Fruit fly (Drosophila melanogaster) whole organism, adult: Measurements from ENCODE around the gene mri.
A peak's percentile ranks its signal among the peaks of the same experiment; 100 is the strongest.

Experiments
- CG11617 ChIP-seq: fragments of 200-800 bp; sonication (Bioruptor generic); optimal IDR thresholded peaks from 2 replicates; lab custom pipeline; 2017; ENCODE audit warnings: mild to moderate bottlenecking, missing biosample characterization, missing genetic modification reagents, missing genetic modification characterization
- CG12768 ChIP-seq: fragments of 200-800 bp; sonication (Bioruptor generic); optimal IDR thresholded peaks from 2 replicates; lab custom pipeline; 2017; ENCODE audit warnings: missing biosample characterization, missing genetic modification characterization, mild to moderate bottlenecking, moderate library complexity, missing genetic modification reagents
- CG14711 ChIP-seq: fragments of 200-800 bp; sonication (Bioruptor generic); optimal IDR thresholded peaks from 2 replicates; lab custom pipeline; 2018; ENCODE audit warnings: missing biosample characterization, mild to moderate bottlenecking, missing genetic modification characterization, moderate library complexity
- CG1620 ChIP-seq: fragments of 200-800 bp; sonication (Bioruptor generic); optimal IDR thresholded peaks from 2 replicates; lab custom pipeline; 2016; ENCODE audit warnings: missing biosample characterization, missing genetic modification characterization
- CG33017 ChIP-seq: fragments of 200-800 bp; sonication (Bioruptor generic); optimal IDR thresholded peaks from 2 replicates; lab custom pipeline; 2018; ENCODE audit warnings: missing biosample characterization, mild to moderate bottlenecking, missing genetic modification characterization, moderate library complexity
- CG5204 ChIP-seq: fragments of 200-800 bp; sonication (Bioruptor generic); optimal IDR thresholded peaks from 2 replicates; lab custom pipeline; 2016; ENCODE audit warnings: missing biosample characterization, missing genetic modification characterization
- CG7045 ChIP-seq: fragments of 200-800 bp; sonication (Bioruptor generic); optimal IDR thresholded peaks from 2 replicates; lab custom pipeline; 2017; ENCODE audit warnings: missing biosample characterization, mild to moderate bottlenecking, missing genetic modification characterization
- CG7101 ChIP-seq: fragments of 200-800 bp; sonication (Bioruptor generic); optimal IDR thresholded peaks from 2 replicates; lab custom pipeline; 2018; ENCODE audit warnings: missing biosample characterization, mild to moderate bottlenecking, missing genetic modification characterization, moderate library complexity
- Clk ChIP-seq: fragments of 200-800 bp; sonication (Bioruptor generic); optimal IDR thresholded peaks from 2 replicates; lab custom pipeline; 2017; ENCODE audit warnings: missing biosample characterization, missing genetic modification characterization
- Crg-1 ChIP-seq: fragments of 200-800 bp; sonication (Bioruptor generic); optimal IDR thresholded peaks from 2 replicates; lab custom pipeline; 2016; ENCODE audit warnings: missing biosample characterization, missing genetic modification characterization
- Hr96 ChIP-seq: fragments of 200-800 bp; sonication (Bioruptor generic); optimal IDR thresholded peaks from 2 replicates; lab custom pipeline; 2016; ENCODE audit warnings: missing biosample characterization, missing genetic modification characterization
- Mnt ChIP-seq: fragments of 200-800 bp; sonication (Bioruptor generic); optimal IDR thresholded peaks from 2 replicates; lab custom pipeline; 2016; ENCODE audit warnings: missing biosample characterization, mild to moderate bottlenecking, missing genetic modification characterization
- bab1 ChIP-seq: fragments of 200-800 bp; sonication (Bioruptor generic); optimal IDR thresholded peaks from 3 replicates; lab custom pipeline; 2019; ENCODE audit warnings: missing biosample characterization, mild to moderate bottlenecking, missing genetic modification characterization, moderate library complexity
- cic ChIP-seq: fragments of 200-800 bp; sonication (Bioruptor generic); optimal IDR thresholded peaks from 2 replicates; lab custom pipeline; 2017; ENCODE audit warnings: missing biosample characterization, mild to moderate bottlenecking, missing genetic modification characterization, moderate library complexity
- cnc ChIP-seq, 2 experiments: fragments of >200 bp; optimal IDR thresholded peaks; 2 replicates each; lab custom pipeline; 2017
- kay ChIP-seq: fragments of 200-800 bp; sonication (Bioruptor generic); peaks from one replicate; lab custom pipeline; 2016; ENCODE audit warnings: missing biosample characterization, missing genetic modification characterization, borderline replicate concordance
- ovo ChIP-seq: fragments of 200-800 bp; sonication (Bioruptor generic); optimal IDR thresholded peaks from 2 replicates; lab custom pipeline; 2016; ENCODE audit warnings: missing biosample characterization, missing genetic modification characterization
- pad ChIP-seq: fragments of 200-800 bp; sonication (Bioruptor generic); optimal IDR thresholded peaks from 3 replicates; lab custom pipeline; 2017; ENCODE audit warnings: missing biosample characterization, missing genetic modification characterization, mild to moderate bottlenecking, moderate library complexity, missing genetic modification reagents
- tj ChIP-seq: fragments of 200-800 bp; sonication (Bioruptor generic); optimal IDR thresholded peaks from 3 replicates; lab custom pipeline; 2017; ENCODE audit warnings: missing biosample characterization, mild to moderate bottlenecking, missing genetic modification characterization, moderate library complexity
- toe ChIP-seq: fragments of 200-800 bp; sonication (Bioruptor generic); optimal IDR thresholded peaks from 2 replicates; lab custom pipeline; 2016; ENCODE audit warnings: missing biosample characterization, missing genetic modification characterization

Gene mri

DNA sequence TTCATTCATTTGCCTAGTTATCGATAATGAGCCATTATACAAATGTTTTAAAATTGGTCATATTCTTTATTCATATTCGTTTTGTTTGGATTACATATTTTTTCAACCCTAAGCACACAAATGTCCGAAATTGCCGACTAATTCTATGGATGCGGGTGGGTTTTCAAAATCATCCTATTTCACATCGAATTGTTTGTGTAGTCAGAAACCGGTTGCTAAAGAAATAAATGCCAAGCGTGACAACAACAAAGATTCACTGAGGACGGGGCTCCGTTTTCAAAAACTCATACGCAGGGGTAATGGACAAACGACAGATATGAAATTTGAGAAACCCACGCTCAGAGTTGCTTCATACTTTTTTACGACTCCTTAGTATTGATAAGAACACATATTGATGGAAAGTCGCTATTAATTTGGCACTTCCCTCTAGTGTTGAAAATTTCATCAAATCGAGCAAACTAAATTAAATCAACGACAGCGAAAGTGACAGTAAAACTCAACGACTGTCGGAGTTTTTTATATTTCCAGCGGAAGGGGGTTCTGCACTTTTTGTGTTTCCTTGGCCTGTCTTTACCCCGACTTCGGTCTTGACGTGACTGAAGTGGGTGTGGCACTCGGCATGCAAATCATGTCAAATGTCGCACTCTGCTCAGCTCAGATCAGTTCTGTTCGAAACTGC, 40.4 kb upstream of the mri start:
- no peak for TF ChIP-seq ovo (GFP tag; lab: Kevin White, UChicago)
- no peak for TF ChIP-seq cic (GFP tag; lab: Kevin White, UChicago)
- TF ChIP-seq CG14711: no peak
- TF ChIP-seq CG33017 (tag; lab: Kevin White, UChicago): no peak
- no peak for TF ChIP-seq pad (GFP tag; lab: Kevin White, UChicago)
- no peak for TF ChIP-seq CG7045
- no peak for TF ChIP-seq CG1620 (GFP tag; lab: Kevin White, UChicago)
- TF ChIP-seq tj (GFP tag; lab: Kevin White, UChicago): peak; percentile 7
- TF ChIP-seq CG11617 (GFP tag; lab: Kevin White, UChicago): no peak

DNA sequence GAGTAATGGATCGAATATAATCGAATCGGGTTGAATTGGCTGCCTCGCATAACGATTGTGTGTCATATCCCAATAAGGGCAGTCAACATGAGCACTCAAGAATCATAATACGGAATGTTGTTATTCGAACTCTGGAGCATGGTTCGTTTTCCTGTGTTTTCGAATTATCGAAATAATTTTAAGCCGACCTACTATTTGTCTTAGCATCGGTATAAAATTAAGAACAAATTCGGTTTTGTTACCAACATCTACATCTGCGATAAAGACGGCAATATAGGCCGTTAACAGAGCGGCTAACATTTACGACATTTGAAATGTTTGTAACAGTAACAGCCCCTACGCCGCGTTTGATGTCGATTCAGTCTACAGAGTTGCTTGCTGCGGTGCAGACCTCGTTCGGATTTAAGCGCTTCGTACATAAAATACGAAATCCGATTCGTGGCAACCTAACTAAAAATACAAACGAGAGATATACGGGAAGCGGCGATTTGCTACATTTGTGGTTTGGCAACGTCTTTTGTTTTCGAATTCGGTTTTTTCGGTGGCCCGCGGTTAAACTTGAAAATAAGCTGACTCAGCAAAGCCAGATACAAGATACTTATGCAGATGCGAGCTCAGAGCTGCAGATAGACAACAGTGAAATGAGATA, 39.4 kb upstream of the mri start:
- TF ChIP-seq tj (GFP tag; lab: Kevin White, UChicago) (peak; percentile 82), toe (GFP tag; lab: Kevin White, UChicago) (no peak), CG7101 (tag; lab: Kevin White, UChicago) (peak; percentile 15), ovo (GFP tag; lab: Kevin White, UChicago) (no peak), pad (GFP tag; lab: Kevin White, UChicago) (peak; percentile 1), bab1 (GFP tag; lab: Kevin White, UChicago) (peak; percentile 51), Crg-1 (GFP tag; lab: Kevin White, UChicago) (no peak), CG12768 (GFP tag; lab: Kevin White, UChicago) (peak; percentile 15), CG33017 (tag; lab: Kevin White, UChicago) (peak; percentile 16), cnc (optimal IDR thresholded peaks at IDR 0.05; lab: Kevin White, UChicago) (no peak), CG1620 (GFP tag; lab: Kevin White, UChicago) (no peak), cic (GFP tag; lab: Kevin White, UChicago) (peak; percentile 29), CG7045 (peak; percentile 4), Mnt (GFP tag; lab: Kevin White, UChicago) (peak; percentile 31), CG14711 (peak; percentile 30)

DNA sequence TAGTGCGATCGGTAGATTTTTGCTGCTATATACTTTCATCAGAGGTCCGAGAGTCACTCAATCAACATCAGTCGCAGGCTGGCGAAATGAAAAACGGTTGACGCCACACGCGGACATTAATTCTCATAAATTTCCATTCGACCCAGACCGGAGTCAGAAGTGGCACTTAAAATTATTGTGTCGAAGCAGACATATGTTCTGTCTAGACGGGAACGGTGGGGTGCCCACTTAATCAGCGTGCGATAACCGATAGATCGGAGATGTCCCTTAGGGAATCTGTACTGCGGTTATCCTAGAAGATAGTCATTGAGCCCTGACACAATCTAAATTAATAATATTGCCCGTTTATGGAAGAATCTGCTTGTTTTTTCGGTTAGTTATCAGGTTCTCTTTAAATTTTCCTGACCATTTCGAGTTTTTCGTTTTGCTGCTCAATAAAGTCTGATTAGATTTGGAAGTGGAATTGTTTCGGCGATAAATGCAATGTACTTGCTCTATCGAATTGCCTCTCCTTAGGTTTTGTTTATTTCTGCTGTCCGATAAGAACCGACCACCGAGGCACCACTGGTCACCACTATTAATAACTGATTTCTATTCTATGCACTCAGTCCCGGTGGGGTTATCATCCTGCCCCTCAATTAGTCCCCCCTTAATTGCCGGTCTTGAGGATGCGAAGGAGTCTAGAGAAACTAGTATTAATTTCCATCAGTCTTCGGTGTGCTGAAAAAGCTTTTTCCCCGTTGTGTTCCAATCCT, 38.0 kb upstream of the mri start:
- TF ChIP-seq CG11617 (GFP tag; lab: Kevin White, UChicago) (no peak), cic (GFP tag; lab: Kevin White, UChicago) (no peak), CG14711 (no peak), CG7045 (no peak), Mnt (GFP tag; lab: Kevin White, UChicago) (no peak), ovo (GFP tag; lab: Kevin White, UChicago) (no peak), toe (GFP tag; lab: Kevin White, UChicago) (no peak), CG1620 (GFP tag; lab: Kevin White, UChicago) (no peak), cnc (optimal IDR thresholded peaks at IDR 0.05; lab: Kevin White, UChicago) (no peak), kay (GFP tag; lab: Kevin White, UChicago) (no peak), CG5204 (GFP tag; lab: Kevin White, UChicago) (no peak), bab1 (GFP tag; lab: Kevin White, UChicago) (no peak), Hr96 (no peak), tj (GFP tag; lab: Kevin White, UChicago) (no peak)

DNA sequence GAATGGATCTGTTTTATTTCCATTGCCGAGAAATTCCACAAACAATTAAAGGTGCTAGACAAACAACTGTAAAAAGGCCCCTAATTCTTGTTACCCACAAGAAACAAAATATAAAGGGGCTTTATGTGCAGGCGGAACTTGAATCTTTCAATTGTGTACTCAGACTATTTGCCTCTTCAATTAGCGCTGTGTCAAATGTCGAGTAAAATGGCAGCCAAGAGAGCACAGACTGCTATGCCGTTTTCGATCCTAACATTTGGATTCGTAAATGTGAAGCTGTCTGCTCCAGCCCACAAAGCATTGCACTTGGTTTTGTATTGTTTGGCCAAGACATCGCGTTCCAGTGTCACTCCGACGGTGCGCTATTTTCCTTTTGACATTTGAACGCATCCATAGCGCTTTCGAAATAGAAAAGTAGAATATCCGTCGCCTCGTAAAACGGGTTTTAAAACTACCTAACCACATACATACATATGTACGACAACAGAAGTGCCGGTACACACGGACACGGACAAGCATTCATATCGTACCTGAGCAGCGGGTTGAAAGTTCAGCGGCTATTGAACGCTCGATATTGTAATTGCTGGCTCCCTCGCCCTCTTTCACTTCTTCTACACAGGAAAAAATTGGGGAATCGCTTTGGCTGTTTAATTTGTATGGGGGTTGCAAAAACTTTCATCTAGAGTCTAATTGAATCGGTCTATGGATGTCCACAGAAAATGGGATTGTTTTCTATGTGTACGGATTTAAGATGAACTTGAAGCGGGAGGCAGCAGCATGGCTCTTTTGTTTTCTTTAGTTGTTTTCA, 33.8 kb upstream of the mri start:
- TF ChIP-seq cic (GFP tag; lab: Kevin White, UChicago) (no peak), cnc (optimal IDR thresholded peaks at IDR 0.05; lab: Kevin White, UChicago) (no peak), CG7045 (no peak), CG12768 (GFP tag; lab: Kevin White, UChicago) (peak; percentile 17), CG33017 (tag; lab: Kevin White, UChicago) (peak; percentile 6), Mnt (GFP tag; lab: Kevin White, UChicago) (no peak), Crg-1 (GFP tag; lab: Kevin White, UChicago) (no peak), CG14711 (no peak), CG7101 (tag; lab: Kevin White, UChicago) (peak; percentile 11)

DNA sequence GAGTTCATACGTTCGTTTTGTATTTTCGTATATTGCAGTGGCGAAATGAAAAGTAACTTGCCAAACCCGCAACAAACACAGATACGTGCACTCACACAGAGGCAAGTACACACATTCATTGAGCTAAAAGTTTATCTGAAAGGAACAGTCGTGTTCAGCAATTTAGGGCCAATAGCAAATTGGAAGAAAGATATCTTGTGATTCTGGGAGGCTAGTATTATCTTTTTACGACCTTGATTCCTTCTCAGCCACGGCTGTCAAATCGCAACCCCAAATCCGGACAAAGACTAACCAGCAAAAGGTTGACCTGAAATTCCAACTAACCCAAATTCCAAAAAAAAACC, 33.2 kb upstream of the mri start:
- no peak for TF ChIP-seq CG7101 (tag; lab: Kevin White, UChicago)
- no peak for TF ChIP-seq Clk
- TF ChIP-seq ovo (GFP tag; lab: Kevin White, UChicago): no peak
- TF ChIP-seq tj (GFP tag; lab: Kevin White, UChicago): no peak
- no peak for TF ChIP-seq pad (GFP tag; lab: Kevin White, UChicago)
- TF ChIP-seq CG1620 (GFP tag; lab: Kevin White, UChicago): no peak
- no peak for TF ChIP-seq Hr96
